Worm (Caenorhabditis elegans) whole organism, L4 larva: Measurements from ENCODE around the gene nas-22.

Source experiments
- aly-2 ChIP-seq: sonication (generic microtip); optimal IDR thresholded peaks from 2 replicates; lab custom pipeline; 2018; ENCODE audit warnings: missing biosample characterization, missing genetic modification characterization
- ceh-28 ChIP-seq: fragments of 150-350 bp; optimal IDR thresholded peaks from 2 replicates; lab custom pipeline; 2014; ENCODE audit warnings: missing biosample characterization, missing genetic modification reagents, missing genetic modification characterization

DNA sequence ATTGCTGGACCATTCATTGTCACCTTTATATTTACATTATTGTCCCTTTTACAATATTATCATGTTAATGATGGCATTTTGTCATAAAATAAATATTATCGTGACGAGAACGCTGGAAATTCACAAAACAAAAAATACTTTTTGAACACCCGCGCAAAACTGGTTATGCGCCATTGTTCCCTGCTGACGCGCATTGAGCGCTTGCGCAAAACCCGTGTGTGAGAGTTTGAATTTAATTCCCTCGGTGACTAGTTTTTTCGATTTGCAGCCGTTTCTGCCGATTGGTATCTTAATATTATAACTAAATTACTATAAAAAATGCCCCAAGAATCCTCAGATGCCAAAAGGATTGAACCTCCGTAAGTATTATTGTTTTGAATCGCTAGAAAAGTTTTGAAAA is 46.9 kb downstream of the nas-22 start, which contains the start of gene pafo-1:
- no peak for TF ChIP-seq aly-2 (tag; lab: Kevin White, UChicago)
- no peak for TF ChIP-seq ceh-28 (tag; lab: Kevin White, UChicago)
